Worm (Caenorhabditis elegans): ENCODE data around the gene W02F12.4.

- TF ChIP-seq nhr-12 (tag; optimal IDR thresholded peaks at IDR 0.05) (no peak), zag-1 (tag; optimal IDR thresholded peaks at IDR 0.05) (no peak), ztf-1 (GFP tag; conservative IDR thresholded peaks at IDR 0.05) (no peak), nhr-10 (tag; optimal IDR thresholded peaks at IDR 0.05) (no peak), ztf-4 (tag; optimal IDR thresholded peaks at IDR 0.05) (no peak), sem-4 (tag; optimal IDR thresholded peaks at IDR 0.05) (no peak), blmp-1 (tag; optimal IDR thresholded peaks at IDR 0.05; ENCODE audit: insufficient read depth) (peak; percentile 53), aly-2 (tag; optimal IDR thresholded peaks at IDR 0.05) (no peak), unc-55 (GFP tag; optimal IDR thresholded peaks at IDR 0.05) (no peak), ceh-82 (tag; optimal IDR thresholded peaks at IDR 0.05) (no peak), egl-27 (tag; optimal IDR thresholded peaks at IDR 0.05) (no peak)
These were observed at the start of gene W02F12.4 for ce11 chrV:6706771-6707170.

Data from whole organism, L2 larva.